Worm (Caenorhabditis elegans) whole organism, mixed stage, embryonic: ENCODE measurements around the gene F49E12.7.

Experiments used
- M03D4.4 ChIP-seq: sonication (generic microtip); optimal IDR thresholded peaks from 2 replicates; lab custom pipeline; 2017; ENCODE audit warnings: mild to moderate bottlenecking, missing genetic modification characterization, missing compliant biosample characterization
- bed-3 ChIP-seq: fragments of 200-800 bp; sonication (Bioruptor generic); optimal IDR thresholded peaks from 3 replicates; lab custom pipeline; 2018; ENCODE audit warnings: mild to moderate bottlenecking, missing genetic modification characterization, moderate library complexity, missing compliant biosample characterization
- blmp-1 ChIP-seq: fragments of 150-350 bp; optimal IDR thresholded peaks from 2 replicates; lab custom pipeline; 2014; ENCODE audit warnings: missing biosample characterization, missing genetic modification characterization
- ceh-39 ChIP-seq: fragments of 150-350 bp; optimal IDR thresholded peaks from 2 replicates; lab custom pipeline; 2014; ENCODE audit warnings: missing biosample characterization, missing genetic modification characterization
- ceh-43 ChIP-seq: fragments of 200-800 bp; sonication (Bioruptor generic); optimal IDR thresholded peaks from 2 replicates; lab custom pipeline; 2018; ENCODE audit warnings: mild to moderate bottlenecking, missing genetic modification characterization, moderate library complexity, missing compliant biosample characterization
- ceh-83 ChIP-seq: fragments of 200-800 bp; sonication (Bioruptor generic); optimal IDR thresholded peaks from 2 replicates; lab custom pipeline; 2018; ENCODE audit warnings: mild to moderate bottlenecking, missing genetic modification characterization, missing compliant biosample characterization
- ces-1 ChIP-seq: fragments of 150-350 bp; optimal IDR thresholded peaks from 2 replicates; lab custom pipeline; 2014; ENCODE audit warnings: missing biosample characterization, missing genetic modification reagents, missing genetic modification characterization
- cnd-1 ChIP-seq: fragments of 200-800 bp; sonication (Bioruptor generic); optimal IDR thresholded peaks from 2 replicates; lab custom pipeline; 2018; ENCODE audit warnings: mild to moderate bottlenecking, missing genetic modification characterization, missing compliant biosample characterization
- drap-1 ChIP-seq: fragments of 200-800 bp; sonication (Bioruptor generic); optimal IDR thresholded peaks from 3 replicates; lab custom pipeline; 2018; ENCODE audit warnings: mild to moderate bottlenecking, missing genetic modification characterization, missing compliant biosample characterization
- elt-3 ChIP-seq: fragments of 150-350 bp; optimal IDR thresholded peaks from 2 replicates; lab custom pipeline; 2014; ENCODE audit warnings: missing biosample characterization, missing genetic modification characterization
- flh-1 ChIP-seq: fragments of 200-800 bp; sonication (Bioruptor generic); optimal IDR thresholded peaks from 2 replicates; lab custom pipeline; 2018; ENCODE audit warnings: mild to moderate bottlenecking, missing genetic modification characterization, moderate library complexity, missing compliant biosample characterization
- ham-2 ChIP-seq: fragments of 200-800 bp; sonication (Bioruptor generic); optimal IDR thresholded peaks from 2 replicates; lab custom pipeline; 2018; ENCODE audit warnings: mild to moderate bottlenecking, missing genetic modification characterization, missing compliant biosample characterization
- hlh-1 ChIP-seq: fragments of 150-350 bp; optimal IDR thresholded peaks from 2 replicates; lab custom pipeline; 2014; ENCODE audit warnings: missing biosample characterization, missing genetic modification reagents, missing genetic modification characterization
- lin-13 ChIP-seq: fragments of 150-350 bp; optimal IDR thresholded peaks from 2 replicates; lab custom pipeline; 2014; ENCODE audit warnings: missing biosample characterization, missing genetic modification characterization
- mab-5 ChIP-seq: fragments of 150-350 bp; optimal IDR thresholded peaks from 2 replicates; lab custom pipeline; 2014; ENCODE audit warnings: missing biosample characterization, missing genetic modification characterization
- mep-1 ChIP-seq: fragments of 150-350 bp; optimal IDR thresholded peaks from 2 replicates; lab custom pipeline; 2017; ENCODE audit warnings: missing biosample characterization, missing genetic modification reagents, missing genetic modification characterization, inconsistent platforms
- mls-2 ChIP-seq: sonication (generic microtip); optimal IDR thresholded peaks from 2 replicates; lab custom pipeline; 2016; ENCODE audit warnings: mild to moderate bottlenecking, missing genetic modification characterization, moderate library complexity, missing compliant biosample characterization
- nhr-12 ChIP-seq: fragments of 150-350 bp; optimal IDR thresholded peaks from 2 replicates; lab custom pipeline; 2014; ENCODE audit warnings: missing biosample characterization, missing genetic modification characterization
- nhr-2 ChIP-seq: fragments of 150-350 bp; optimal IDR thresholded peaks from 2 replicates; lab custom pipeline; 2014; ENCODE audit warnings: missing biosample characterization, missing genetic modification characterization
- nhr-237 ChIP-seq: fragments of 150-350 bp; optimal IDR thresholded peaks from 2 replicates; lab custom pipeline; 2014; ENCODE audit warnings: missing biosample characterization, missing genetic modification characterization
- nhr-28 ChIP-seq: fragments of 150-350 bp; optimal IDR thresholded peaks from 2 replicates; lab custom pipeline; 2014; ENCODE audit warnings: missing biosample characterization, missing genetic modification characterization
- nhr-76 ChIP-seq: sonication (generic microtip); optimal IDR thresholded peaks from 2 replicates; lab custom pipeline; 2017; ENCODE audit warnings: missing biosample characterization, missing genetic modification characterization
- pha-4 ChIP-seq: fragments of 150-350 bp; optimal IDR thresholded peaks from 2 replicates; lab custom pipeline; 2018; ENCODE audit warnings: missing biosample characterization, missing genetic modification reagents, missing genetic modification characterization
- sem-2 ChIP-seq: fragments of 200-800 bp; sonication (Bioruptor generic); optimal IDR thresholded peaks from 2 replicates; lab custom pipeline; 2018; ENCODE audit warnings: mild to moderate bottlenecking, missing genetic modification characterization, missing compliant biosample characterization
- snpc-4 ChIP-seq: fragments of 150-350 bp; optimal IDR thresholded peaks from 2 replicates; lab custom pipeline; 2014; ENCODE audit warnings: missing biosample characterization, missing genetic modification characterization
- sptf-1 ChIP-seq: sonication (generic microtip); optimal IDR thresholded peaks from 2 replicates; lab custom pipeline; 2017; ENCODE audit warnings: mild to moderate bottlenecking, missing genetic modification characterization, moderate library complexity, missing compliant biosample characterization
- tbx-8 ChIP-seq: fragments of 200-800 bp; sonication (Bioruptor generic); optimal IDR thresholded peaks from 2 replicates; lab custom pipeline; 2018; ENCODE audit warnings: mild to moderate bottlenecking, missing genetic modification characterization, moderate library complexity, missing compliant biosample characterization
- unc-120 ChIP-seq: sonication (generic microtip); optimal IDR thresholded peaks from 2 replicates; lab custom pipeline; 2017; ENCODE audit warnings: missing genetic modification characterization, missing compliant biosample characterization; ENCODE audit not compliant: poor library complexity, severe bottlenecking
- unc-39 ChIP-seq: fragments of 150-350 bp; optimal IDR thresholded peaks from 2 replicates; lab custom pipeline; 2014; ENCODE audit warnings: missing biosample characterization, missing genetic modification characterization
- unc-62 ChIP-seq: fragments of 150-350 bp; optimal IDR thresholded peaks from 2 replicates; lab custom pipeline; 2014; ENCODE audit warnings: missing biosample characterization, missing genetic modification reagents, missing genetic modification characterization
- zip-8 ChIP-seq: fragments of 150-350 bp; optimal IDR thresholded peaks from 2 replicates; lab custom pipeline; 2014; ENCODE audit warnings: missing biosample characterization, missing genetic modification characterization
- ztf-11 ChIP-seq: fragments of 150-350 bp; optimal IDR thresholded peaks from 2 replicates; lab custom pipeline; 2014; ENCODE audit warnings: missing biosample characterization, missing genetic modification characterization

Gene F49E12.7

ce11 chrII:8441519-8441918, 45.6 kb upstream of the F49E12.7 start:
- TF ChIP-seq ham-2 (GFP tag; lab: Kevin White, UChicago) = no peak
- TF ChIP-seq ztf-11 = no peak
- TF ChIP-seq zip-8 (tag; lab: Kevin White, UChicago) = no peak
- TF ChIP-seq sem-2 (GFP tag; lab: Kevin White, UChicago) = no peak
- TF ChIP-seq unc-120 (tag; lab: Kevin White, UChicago) = no peak
- TF ChIP-seq snpc-4 = no peak
- TF ChIP-seq ces-1 (GFP tag; lab: Kevin White, UChicago) = no peak
- no peak for TF ChIP-seq nhr-12 (tag; lab: Kevin White, UChicago)
- TF ChIP-seq unc-62 (GFP tag; lab: Kevin White, UChicago) = no peak
- TF ChIP-seq mab-5 (tag; lab: Kevin White, UChicago) = no peak
- TF ChIP-seq mep-1 (tag; lab: Kevin White, UChicago) = no peak
- no peak for TF ChIP-seq ceh-83 (GFP tag; lab: Kevin White, UChicago)
- no peak for TF ChIP-seq nhr-76 (tag; lab: Kevin White, UChicago)
- TF ChIP-seq elt-3 (tag; lab: Kevin White, UChicago) = no peak

- TF ChIP-seq nhr-28 = peak; percentile 17
- TF ChIP-seq tbx-8 = no peak
Observed at ce11 chrII:8440792-8441191, 44.9 kb upstream of the F49E12.7 start.

- TF ChIP-seq bed-3 (GFP tag; lab: Kevin White, UChicago) = no peak
- peak; percentile 7 for TF ChIP-seq zip-8 (tag; lab: Kevin White, UChicago)
- TF ChIP-seq nhr-2 (tag; lab: Kevin White, UChicago) = no peak
- TF ChIP-seq nhr-76 (tag; lab: Kevin White, UChicago) = no peak
- no peak for TF ChIP-seq ztf-11
- no peak for TF ChIP-seq snpc-4
- TF ChIP-seq ham-2 (GFP tag; lab: Kevin White, UChicago) = no peak
Observed at ce11 chrII:8440097-8440496, 44.2 kb upstream of the F49E12.7 start.

DNA sequence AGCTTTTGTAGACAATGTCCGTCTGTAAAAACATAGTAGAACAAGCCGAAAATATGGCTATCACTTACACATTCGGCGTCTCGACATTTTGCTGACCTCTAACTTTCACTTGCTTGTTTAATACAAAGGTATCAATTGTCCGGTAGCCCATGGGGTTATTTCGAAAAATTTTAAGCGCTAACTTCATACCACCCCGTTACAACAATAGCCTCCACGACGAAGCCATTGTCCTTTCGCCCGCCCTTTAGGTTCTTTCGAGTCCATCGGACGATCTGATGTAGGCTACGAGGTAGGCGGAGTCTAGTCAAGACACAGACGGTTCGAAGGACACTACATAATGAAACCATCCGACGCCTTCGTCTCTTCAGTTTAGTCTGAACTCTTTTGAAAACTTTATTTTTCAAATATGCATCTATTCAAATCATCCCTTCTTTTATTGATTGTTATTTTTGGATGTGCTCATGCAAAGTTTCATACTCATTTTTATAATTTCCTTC, 42.9 kb upstream of the F49E12.7 start, which contains the start of gene lips-10:
Gene lips-10 (plus strand): TSS at position 378 of the 497 bp plus-strand sequence.
- TF ChIP-seq cnd-1 (tag; lab: Kevin White, UChicago) (no peak), hlh-1 (tag; lab: Kevin White, UChicago) (no peak), ham-2 (GFP tag; lab: Kevin White, UChicago) (peak; percentile 36), unc-120 (tag; lab: Kevin White, UChicago) (no peak), ceh-83 (GFP tag; lab: Kevin White, UChicago) (no peak), tbx-8 (no peak)

ce11 chrII:8437035-8437434, 41.1 kb upstream of the F49E12.7 start, which contains the start of gene acp-3:
TSS of gene acp-3 (minus strand) at chrII:8437135.
- no peak for TF ChIP-seq ceh-39 (tag; lab: Kevin White, UChicago)
- no peak for TF ChIP-seq flh-1
- TF ChIP-seq mab-5 (tag; lab: Kevin White, UChicago) = no peak
- no peak for TF ChIP-seq sem-2 (GFP tag; lab: Kevin White, UChicago)
- TF ChIP-seq zip-8 (tag; lab: Kevin White, UChicago) = no peak
- TF ChIP-seq blmp-1 (tag; lab: Kevin White, UChicago) = no peak
- no peak for TF ChIP-seq snpc-4
- TF ChIP-seq drap-1 (GFP tag; lab: Kevin White, UChicago) = no peak
- TF ChIP-seq ceh-43 = no peak
- TF ChIP-seq unc-39 = no peak
- TF ChIP-seq ham-2 (GFP tag; lab: Kevin White, UChicago) = no peak
- no peak for TF ChIP-seq ceh-83 (GFP tag; lab: Kevin White, UChicago)
- no peak for TF ChIP-seq lin-13 (tag; lab: Kevin White, UChicago)
- TF ChIP-seq nhr-12 (tag; lab: Kevin White, UChicago) = no peak
- no peak for TF ChIP-seq elt-3 (tag; lab: Kevin White, UChicago)
- TF ChIP-seq sptf-1 (tag; lab: Kevin White, UChicago) = no peak
- TF ChIP-seq, all 35 proteins: peak for 0

DNA sequence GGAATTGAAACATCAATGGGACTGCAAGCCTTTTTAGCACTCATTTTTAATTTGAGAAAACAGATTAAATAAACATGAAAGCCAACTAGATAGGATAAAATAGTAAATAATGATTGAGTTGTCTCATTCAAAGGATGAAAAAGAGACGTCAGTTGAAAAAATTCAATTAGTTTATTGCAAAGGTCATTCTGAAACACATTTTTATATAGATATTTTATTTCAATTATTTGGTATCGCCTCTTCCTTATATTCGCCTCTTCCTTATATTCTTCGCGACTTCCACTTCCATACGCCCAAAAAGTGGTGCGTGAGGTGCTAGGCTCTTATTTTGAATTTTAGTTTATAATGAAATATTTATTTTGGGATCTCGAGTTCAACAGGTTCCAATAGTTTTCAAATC, 39.1 kb upstream of the F49E12.7 start, which contains the start of gene acp-4:
Gene acp-4 (minus strand): TSS at position 101 of the 400 bp plus-strand sequence.
- TF ChIP-seq nhr-12 (tag; lab: Kevin White, UChicago) (no peak), nhr-2 (tag; lab: Kevin White, UChicago) (no peak), nhr-76 (tag; lab: Kevin White, UChicago) (no peak), bed-3 (GFP tag; lab: Kevin White, UChicago) (no peak), pha-4 (no peak), zip-8 (tag; lab: Kevin White, UChicago) (no peak), mls-2 (no peak), mep-1 (tag; lab: Kevin White, UChicago) (no peak), elt-3 (tag; lab: Kevin White, UChicago) (no peak), cnd-1 (tag; lab: Kevin White, UChicago) (no peak), tbx-8 (no peak), M03D4.4 (tag; lab: Kevin White, UChicago) (no peak), sem-2 (GFP tag; lab: Kevin White, UChicago) (no peak), snpc-4 (no peak), blmp-1 (tag; lab: Kevin White, UChicago) (no peak), nhr-28 (no peak), ceh-39 (tag; lab: Kevin White, UChicago) (no peak), unc-39 (no peak), nhr-237 (tag; lab: Kevin White, UChicago) (no peak)
